Worm (Caenorhabditis elegans) whole organism, midembryonic: ENCODE measurements around the gene srg-10.

Experiments used
- cog-1 ChIP-seq: sonication (generic microtip); optimal IDR thresholded peaks from 2 replicates; lab custom pipeline; 2016; ENCODE audit warnings: missing genetic modification characterization, missing compliant biosample characterization
- flt-1 ChIP-seq: fragments of 200-800 bp; sonication (Bioruptor generic); IDR thresholded peaks from 2 replicates; pipeline ENCODE4 v1.3.6; 2022; ENCODE audit warnings: missing genetic modification characterization, missing compliant biosample characterization
- klf-2 ChIP-seq: fragments of 200-800 bp; sonication (Bioruptor generic); conservative IDR thresholded peaks from 2 replicates; pipeline ENCODE4 v1.3.6; 2022; ENCODE audit warnings: missing genetic modification reagents, missing genetic modification characterization, missing compliant biosample characterization
- ref-1 ChIP-seq: fragments of 200-800 bp; sonication (Bioruptor generic); conservative IDR thresholded peaks from 2 replicates; pipeline ENCODE4 v1.3.6; 2022; ENCODE audit warnings: missing genetic modification reagents, missing genetic modification characterization, missing compliant biosample characterization
- ztf-23 ChIP-seq: fragments of 200-800 bp; sonication (Bioruptor generic); IDR thresholded peaks from 2 replicates; pipeline ENCODE4 v1.3.6; 2022; ENCODE audit warnings: missing genetic modification reagents, missing genetic modification characterization, missing compliant biosample characterization
- ztf-29 ChIP-seq: fragments of 200-800 bp; sonication (Bioruptor generic); IDR thresholded peaks from 2 replicates; pipeline ENCODE4 v1.3.6; 2022; ENCODE audit warnings: missing genetic modification reagents, missing genetic modification characterization, missing compliant biosample characterization

- TF ChIP-seq cog-1 (no peak), ref-1 (GFP tag; lab: Robert Waterston, UW) (no peak), klf-2 (no peak), ztf-29 (GFP tag; lab: Robert Waterston, UW) (no peak), flt-1 (GFP tag; lab: Robert Waterston, UW) (0 out of 2 replicates have a peak, but pooled peaks have one; percentile 45), ztf-23 (GFP tag; lab: Robert Waterston, UW) (no peak)
Measured at ce11 chrIII:4720620-4721227, 43.2 kb downstream of the srg-10 start, which contains the start of gene emb-5.
